Worm (Caenorhabditis elegans) whole organism, early embryonic: ENCODE measurements around the gene sun-1.

Source experiments
- ama-1 ChIP-seq: fragments of 150-350 bp; optimal IDR thresholded peaks from 2 replicates; lab custom pipeline; 2014
- ceh-13 ChIP-seq: fragments of 200-800 bp; sonication (Bioruptor generic); optimal IDR thresholded peaks from 2 replicates; lab custom pipeline; 2018; ENCODE audit warnings: mild to moderate bottlenecking, missing genetic modification characterization, missing compliant biosample characterization
- ets-7 ChIP-seq: sonication (generic microtip); optimal IDR thresholded peaks from 2 replicates; lab custom pipeline; 2016; ENCODE audit warnings: missing genotype, missing genetic modification characterization, missing compliant biosample characterization
- hmbx-1 ChIP-seq: sonication (generic microtip); optimal IDR thresholded peaks from 2 replicates; lab custom pipeline; 2016; ENCODE audit warnings: mild to moderate bottlenecking, missing genetic modification characterization, missing compliant biosample characterization
- pes-1 ChIP-seq: fragments of 200-800 bp; sonication (Bioruptor generic); IDR thresholded peaks from 2 replicates; pipeline ENCODE4 v1.3.6; 2022; ENCODE audit warnings: missing genetic modification reagents, missing genetic modification characterization, missing compliant biosample characterization
- tbx-37 ChIP-seq: fragments of 200-800 bp; sonication (Bioruptor generic); conservative IDR thresholded peaks from 2 replicates; pipeline ENCODE4 v1.3.6; 2022; ENCODE audit warnings: missing genetic modification reagents, missing genetic modification characterization, missing compliant biosample characterization
- tra-4 ChIP-seq: sonication (generic microtip); optimal IDR thresholded peaks from 2 replicates; lab custom pipeline; 2017; ENCODE audit warnings: missing genetic modification characterization, missing compliant biosample characterization

ce11 chrV:13166582-13166981 lies 26.8 kb downstream of the sun-1 start:
- TF ChIP-seq ama-1 (no peak), hmbx-1 (tag; lab: Kevin White, UChicago) (no peak), pes-1 (no peak), ets-7 (tag; lab: Kevin White, UChicago) (no peak), tbx-37 (no peak), tra-4 (no peak), ceh-13 (GFP tag; lab: Kevin White, UChicago) (no peak)
